Fruit fly (Drosophila melanogaster): ENCODE data around the gene CG1958.

The CG1958 gene

dm6 chrX:7241985-7242627 is 24.6 kb upstream of the CG1958 start (continued):
- TF ChIP-seq Nf-YA (GFP tag; IDR thresholded peaks at IDR 0.05) (peak; percentile 70), twi (tag; optimal IDR thresholded peaks at IDR 0.05) (peak; percentile 73), ATbp (GFP tag; optimal IDR thresholded peaks at IDR 0.05) (peak; percentile 85), Lim3 (GFP tag; IDR thresholded peaks at IDR 0.05) (no peak), CG11723 (GFP tag; optimal IDR thresholded peaks at IDR 0.05) (peak; percentile 80), p53 (GFP tag; optimal IDR thresholded peaks at IDR 0.05) (peak; percentile 72), sim (GFP tag; IDR thresholded peaks at IDR 0.05) (peak; percentile 69), Adf1 (GFP tag; IDR thresholded peaks at IDR 0.05) (peak; percentile 86), nerfin-1 (tag; optimal IDR thresholded peaks at IDR 0.05) (peak; percentile 76), cg (GFP tag; optimal IDR thresholded peaks at IDR 0.05) (peak; percentile 54), CG17385 (GFP tag; optimal IDR thresholded peaks at IDR 0.05) (peak; percentile 75), B-H2 (GFP tag; optimal IDR thresholded peaks at IDR 0.05) (peak; percentile 83), mirr (GFP tag; optimal IDR thresholded peaks at IDR 0.05) (peak; percentile 78), Blimp-1 (GFP tag; optimal IDR thresholded peaks at IDR 0.05) (peak; percentile 66), CG17802 (tag; optimal IDR thresholded peaks at IDR 0.05) (peak; percentile 85), Vsx1 (GFP tag; optimal IDR thresholded peaks at IDR 0.05) (peak; percentile 79), CG7987 (GFP tag; optimal IDR thresholded peaks at IDR 0.05) (peak; percentile 92), CG1602 (GFP tag; optimal IDR thresholded peaks at IDR 0.05) (peak; percentile 65), lilli (GFP tag; optimal IDR thresholded peaks at IDR 0.05) (peak; percentile 49), Bgb (GFP tag; IDR thresholded peaks at IDR 0.05; ENCODE audit: partially characterized antibody) (no peak), CG11093 (GFP tag; IDR thresholded peaks at IDR 0.05) (no peak), HLHmδ (GFP tag; optimal IDR thresholded peaks at IDR 0.05) (peak; percentile 78), seq (GFP tag; IDR thresholded peaks at IDR 0.05) (peak; percentile 49), Eip74EF (GFP tag; optimal IDR thresholded peaks at IDR 0.05) (no peak), NFAT (GFP tag; IDR thresholded peaks at IDR 0.05) (peak; percentile 84), CG10431 (GFP tag; optimal IDR thresholded peaks at IDR 0.05) (peak; percentile 85), ttk (GFP tag; IDR thresholded peaks at IDR 0.05) (peak; percentile 78), tap (tag; optimal IDR thresholded peaks at IDR 0.05) (no peak), toy (GFP tag; IDR thresholded peaks at IDR 0.05) (no peak; the same call in 1 of the 2 replicates), CG4282 (GFP tag; optimal IDR thresholded peaks at IDR 0.05) (peak; percentile 35), prd (optimal IDR thresholded peaks at IDR 0.05) (no peak), prd (GFP tag; IDR thresholded peaks at IDR 0.05) (peak; percentile 54; the same call in 2 of the 3 replicates), Camta (GFP tag; optimal IDR thresholded peaks at IDR 0.05) (peak; percentile 79), CG10147 (GFP tag; optimal IDR thresholded peaks at IDR 0.05) (peak; percentile 66), hth (optimal IDR thresholded peaks at IDR 0.05) (no peak), CG12659 (GFP tag; optimal IDR thresholded peaks at IDR 0.05) (peak; percentile 71), crol (GFP tag; IDR thresholded peaks at IDR 0.05) (peak; percentile 63), CHES-1-like (GFP tag; optimal IDR thresholded peaks at IDR 0.05) (peak; percentile 62), CG31365 (tag; optimal IDR thresholded peaks at IDR 0.05) (peak; percentile 67), CG7745 (tag; optimal IDR thresholded peaks at IDR 0.05) (no peak), CG4820 (GFP tag; optimal IDR thresholded peaks at IDR 0.05) (peak; percentile 62), salm (tag; optimal IDR thresholded peaks at IDR 0.05) (peak; percentile 31), NC2β (GFP tag; optimal IDR thresholded peaks at IDR 0.05) (peak; percentile 84), CG11398 (GFP tag; optimal IDR thresholded peaks at IDR 0.05) (peak; percentile 72), CG34376 (GFP tag; optimal IDR thresholded peaks at IDR 0.05) (peak; percentile 60), CG13123 (GFP tag; optimal IDR thresholded peaks at IDR 0.05) (peak; percentile 48), inv (GFP tag; IDR thresholded peaks at IDR 0.05; ENCODE audit: partially characterized antibody) (no peak), CG6689 (GFP tag; IDR thresholded peaks at IDR 0.05) (peak; percentile 70), CoRest (tag; optimal IDR thresholded peaks at IDR 0.05) (peak; percentile 77), CG16779 (GFP tag; IDR thresholded peaks at IDR 0.05) (peak; percentile 76)

Measured in whole organism, embryonic.